Worm (Caenorhabditis elegans) whole organism, late embryonic: ENCODE data around the gene B0334.4.

Experiments used
- C08G9.2 ChIP-seq: sonication (generic microtip); optimal IDR thresholded peaks from 2 replicates; lab custom pipeline; 2016; ENCODE audit warnings: mild to moderate bottlenecking, missing genetic modification characterization, moderate library complexity, missing compliant biosample characterization
- K02D7.2 ChIP-seq: sonication (generic microtip); optimal IDR thresholded peaks from 2 replicates; lab custom pipeline; 2017; ENCODE audit warnings: mild to moderate bottlenecking, missing genetic modification characterization, missing compliant biosample characterization
- K09A11.1 ChIP-seq: sonication (generic microtip); optimal IDR thresholded peaks from 2 replicates; lab custom pipeline; 2017; ENCODE audit warnings: antibody characterized with exemption, mild to moderate bottlenecking, missing genetic modification characterization, missing compliant biosample characterization; ENCODE audit not compliant: insufficient read depth
- T23F11.4 ChIP-seq: fragments of 200-800 bp; sonication (Bioruptor generic); optimal IDR thresholded peaks from 2 replicates; lab custom pipeline; 2018; ENCODE audit warnings: mild to moderate bottlenecking, missing genetic modification characterization, missing compliant biosample characterization
- Y22D7AL.16 ChIP-seq: sonication (generic microtip); optimal IDR thresholded peaks from 2 replicates; lab custom pipeline; 2016; ENCODE audit warnings: missing genetic modification characterization, missing compliant biosample characterization
- ama-1 ChIP-seq: fragments of 150-350 bp; optimal IDR thresholded peaks from 2 replicates; lab custom pipeline; 2014
- ceh-14 ChIP-seq: sonication (generic microtip); optimal IDR thresholded peaks from 2 replicates; lab custom pipeline; 2016; ENCODE audit warnings: missing genotype, missing genetic modification characterization, missing compliant biosample characterization
- ceh-18 ChIP-seq: sonication (generic microtip); optimal IDR thresholded peaks from 2 replicates; lab custom pipeline; 2016; ENCODE audit warnings: missing genetic modification characterization, missing compliant biosample characterization
- ceh-19 ChIP-seq: fragments of 200-800 bp; sonication (Bioruptor generic); optimal IDR thresholded peaks from 2 replicates; lab custom pipeline; 2018; ENCODE audit warnings: mild to moderate bottlenecking, missing genetic modification characterization, missing compliant biosample characterization
- ceh-22 ChIP-seq: sonication (generic microtip); optimal IDR thresholded peaks from 2 replicates; lab custom pipeline; 2017; ENCODE audit warnings: missing biosample characterization, missing genetic modification characterization
- ceh-31 ChIP-seq: sonication (generic microtip); optimal IDR thresholded peaks from 2 replicates; lab custom pipeline; 2016; ENCODE audit warnings: missing genetic modification characterization, missing compliant biosample characterization
- ceh-45 ChIP-seq: fragments of 200-800 bp; sonication (Bioruptor generic); IDR thresholded peaks from 2 replicates; pipeline ENCODE4 v1.3.6; 2022; ENCODE audit warnings: missing genetic modification reagents, missing genetic modification characterization, missing compliant biosample characterization
- ceh-48 ChIP-seq: sonication (generic microtip); optimal IDR thresholded peaks from 2 replicates; lab custom pipeline; 2016; ENCODE audit warnings: missing genetic modification characterization, inconsistent platforms, missing compliant biosample characterization
- ceh-6 ChIP-seq: fragments of 200-800 bp; sonication (Bioruptor generic); optimal IDR thresholded peaks from 2 replicates; lab custom pipeline; 2018; ENCODE audit warnings: mild to moderate bottlenecking, missing genetic modification characterization, missing compliant biosample characterization
- che-1 ChIP-seq: sonication (generic microtip); optimal IDR thresholded peaks from 2 replicates; lab custom pipeline; 2016; ENCODE audit warnings: mild to moderate bottlenecking, missing genetic modification characterization, missing compliant biosample characterization
- elt-2 ChIP-seq: sonication (generic microtip); optimal IDR thresholded peaks from 2 replicates; lab custom pipeline; 2016; ENCODE audit warnings: missing genetic modification reagents, missing genetic modification characterization, missing compliant biosample characterization
- elt-4 ChIP-seq: sonication (generic microtip); optimal IDR thresholded peaks from 2 replicates; lab custom pipeline; 2016; ENCODE audit warnings: missing genetic modification characterization, missing compliant biosample characterization
- ets-4 ChIP-seq: sonication (generic microtip); optimal IDR thresholded peaks from 2 replicates; lab custom pipeline; 2016; ENCODE audit warnings: missing genetic modification characterization, missing compliant biosample characterization
- fkh-10 ChIP-seq: fragments of 150-350 bp; optimal IDR thresholded peaks from 2 replicates; lab custom pipeline; 2014; ENCODE audit warnings: missing biosample characterization, missing genetic modification reagents, missing genetic modification characterization
- fkh-6 ChIP-seq: sonication (generic microtip); optimal IDR thresholded peaks from 2 replicates; lab custom pipeline; 2016; ENCODE audit warnings: missing genetic modification characterization, missing compliant biosample characterization
- gmeb-2 ChIP-seq: sonication (generic microtip); optimal IDR thresholded peaks from 2 replicates; lab custom pipeline; 2016; ENCODE audit warnings: missing genetic modification characterization, inconsistent platforms, missing compliant biosample characterization
- hlh-15 ChIP-seq: sonication (generic microtip); optimal IDR thresholded peaks from 2 replicates; lab custom pipeline; 2016; ENCODE audit warnings: missing genetic modification characterization, missing compliant biosample characterization
- hlh-6 ChIP-seq: sonication (generic microtip); optimal IDR thresholded peaks from 2 replicates; lab custom pipeline; 2016; ENCODE audit warnings: missing genotype, missing genetic modification characterization, missing compliant biosample characterization
- hlh-8 ChIP-seq: sonication (generic microtip); optimal IDR thresholded peaks from 2 replicates; lab custom pipeline; 2016; ENCODE audit warnings: missing genotype, missing genetic modification characterization, missing compliant biosample characterization
- madf-2 ChIP-seq: sonication (generic microtip); optimal IDR thresholded peaks from 2 replicates; lab custom pipeline; 2017; ENCODE audit warnings: missing genetic modification characterization, missing compliant biosample characterization
- mec-3 ChIP-seq: sonication (generic microtip); optimal IDR thresholded peaks from 2 replicates; lab custom pipeline; 2016; ENCODE audit warnings: borderline replicate concordance, missing genetic modification characterization, missing compliant biosample characterization
- nfya-1 ChIP-seq: sonication (generic microtip); optimal IDR thresholded peaks from 2 replicates; lab custom pipeline; 2017; ENCODE audit warnings: missing genetic modification characterization, mild to moderate bottlenecking, missing compliant biosample characterization, antibody characterized with exemption, moderate library complexity
- pag-3 ChIP-seq: sonication (generic microtip); optimal IDR thresholded peaks from 2 replicates; lab custom pipeline; 2016; ENCODE audit warnings: missing compliant biosample characterization, missing genetic modification characterization, borderline replicate concordance
- pax-1 ChIP-seq: fragments of 150-350 bp; optimal IDR thresholded peaks from 2 replicates; lab custom pipeline; 2014; ENCODE audit warnings: missing biosample characterization, missing genetic modification characterization
- pha-4 ChIP-seq: fragments of 150-350 bp; optimal IDR thresholded peaks from 2 replicates; lab custom pipeline; 2018; ENCODE audit warnings: missing biosample characterization, missing genetic modification reagents, missing genetic modification characterization
- pqm-1 ChIP-seq: sonication (generic microtip); optimal IDR thresholded peaks from 2 replicates; lab custom pipeline; 2016; ENCODE audit warnings: missing genetic modification characterization, missing compliant biosample characterization
- pros-1 ChIP-seq: fragments of 150-350 bp; optimal IDR thresholded peaks from 2 replicates; lab custom pipeline; 2014; ENCODE audit warnings: missing biosample characterization, missing genetic modification reagents, missing genetic modification characterization
- rnt-1 ChIP-seq: sonication (generic microtip); optimal IDR thresholded peaks from 2 replicates; lab custom pipeline; 2016; ENCODE audit warnings: missing genetic modification characterization, missing compliant biosample characterization
- sdc-2 ChIP-seq: sonication (generic microtip); optimal IDR thresholded peaks from 2 replicates; lab custom pipeline; 2016; ENCODE audit warnings: missing genotype, missing genetic modification characterization, missing compliant biosample characterization
- sox-2 ChIP-seq: fragments of 200-800 bp; sonication (Bioruptor generic); IDR thresholded peaks from 2 replicates; pipeline ENCODE4 v1.3.6; 2022; ENCODE audit warnings: missing genetic modification reagents, missing genetic modification characterization, missing compliant biosample characterization
- sox-4 ChIP-seq: sonication (generic microtip); optimal IDR thresholded peaks from 2 replicates; lab custom pipeline; 2017; ENCODE audit warnings: mild to moderate bottlenecking, missing genetic modification characterization, inconsistent platforms, missing compliant biosample characterization
- syd-9 ChIP-seq: sonication (generic microtip); optimal IDR thresholded peaks from 2 replicates; lab custom pipeline; 2016; ENCODE audit warnings: mild to moderate bottlenecking, missing genetic modification characterization, moderate library complexity, missing compliant biosample characterization
- tbx-2 ChIP-seq: sonication (generic microtip); optimal IDR thresholded peaks from 2 replicates; lab custom pipeline; 2016; ENCODE audit warnings: missing genetic modification characterization, missing compliant biosample characterization
- tbx-7 ChIP-seq: sonication (generic microtip); optimal IDR thresholded peaks from 2 replicates; lab custom pipeline; 2016; ENCODE audit warnings: missing genotype, missing genetic modification characterization, missing compliant biosample characterization
- ttx-3 ChIP-seq: sonication (generic microtip); optimal IDR thresholded peaks from 2 replicates; lab custom pipeline; 2016; ENCODE audit warnings: missing genetic modification reagents, missing genetic modification characterization, missing compliant biosample characterization
- unc-3 ChIP-seq, 2 experiments: fragments of 200-800 bp in 1 of 2; sonication (Bioruptor generic) in 1 of 2; sonication (generic microtip) in 1 of 2; conservative IDR thresholded peaks in 1 of 2; optimal IDR thresholded peaks in 1 of 2; 2 replicates each; pipeline versions ENCODE4 v1.3.6 to Lab custom; 2016 to 2022; ENCODE audit warnings: missing compliant biosample characterization in 2 of 2, missing genetic modification characterization in 2 of 2, missing genetic modification reagents in 1 of 2
- unc-55 ChIP-seq: sonication (generic microtip); optimal IDR thresholded peaks from 2 replicates; lab custom pipeline; 2017; ENCODE audit warnings: missing biosample characterization, missing genetic modification reagents, missing genetic modification characterization
- unc-86 ChIP-seq: sonication (generic microtip); optimal IDR thresholded peaks from 2 replicates; lab custom pipeline; 2016; ENCODE audit warnings: missing genetic modification characterization, missing compliant biosample characterization
- zip-5 ChIP-seq: sonication (generic microtip); optimal IDR thresholded peaks from 2 replicates; lab custom pipeline; 2016; ENCODE audit warnings: missing genetic modification characterization, missing compliant biosample characterization

Gene B0334.4

DNA sequence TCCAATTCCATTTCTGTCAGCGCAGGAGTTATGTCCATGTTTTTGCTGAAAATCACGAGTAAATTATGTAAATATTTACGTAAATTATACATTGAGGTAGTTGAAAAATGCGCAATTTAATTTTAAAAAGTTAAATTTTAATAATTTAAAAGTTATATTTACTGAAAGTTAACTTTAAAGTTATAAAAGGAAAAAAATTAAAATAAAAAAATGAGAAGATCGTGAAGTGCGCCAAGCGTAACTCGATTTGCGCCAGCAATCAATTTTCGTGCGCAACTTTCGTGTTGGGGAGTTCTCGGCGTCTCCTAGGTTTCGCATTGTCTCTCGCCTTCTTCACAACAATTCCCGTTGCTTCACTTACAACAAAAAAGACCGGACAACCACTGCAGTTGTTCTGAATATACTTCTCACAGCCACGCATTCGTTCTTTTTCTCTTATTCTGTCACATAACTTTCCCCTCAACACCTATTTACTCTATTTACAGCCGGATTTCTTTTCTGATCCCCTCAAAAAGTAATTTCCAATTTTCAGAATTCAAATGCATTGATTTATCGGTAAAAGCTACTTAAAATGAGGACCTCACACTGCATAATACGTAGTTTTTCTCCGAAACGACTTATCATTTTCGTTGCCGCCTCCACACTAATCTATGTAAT, 21.8 kb upstream of the B0334.4 start, which contains the start of the genes metl-1 and W02B12.11 (continued):
- peak; percentile 19 for TF ChIP-seq ceh-18
- TF ChIP-seq hlh-8, result peak; percentile 7
- peak; percentile 63 for TF ChIP-seq madf-2 (tag; lab: Kevin White, UChicago)
- peak; percentile 62 for TF ChIP-seq nfya-1 (tag; lab: Kevin White, UChicago)

DNA sequence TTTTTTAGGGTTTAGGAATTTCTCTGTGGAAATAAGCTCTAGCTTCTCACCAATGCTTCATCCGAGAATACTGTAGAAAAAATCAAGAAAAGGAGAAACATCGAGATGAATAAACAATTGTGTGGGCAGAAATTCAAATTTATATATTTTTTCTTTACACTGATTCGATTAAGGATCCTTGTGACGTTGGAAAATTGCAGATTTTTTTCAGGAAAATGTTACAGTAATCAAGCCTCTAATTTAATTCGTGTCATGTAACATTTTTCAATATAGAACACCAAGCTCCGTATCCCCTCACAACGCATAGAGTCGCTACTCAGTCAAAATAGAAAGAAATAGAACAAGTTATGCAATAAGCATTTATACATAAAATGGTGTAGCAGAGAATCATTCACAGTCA, 19.1 kb upstream of the B0334.4 start, which contains the start of gene W02B12.16:
W02B12.16 (minus strand) TSS at position 101 of the 400 bp plus-strand sequence.
- TF ChIP-seq pha-4 (tag; lab: Kevin White, UChicago), result no peak

DNA sequence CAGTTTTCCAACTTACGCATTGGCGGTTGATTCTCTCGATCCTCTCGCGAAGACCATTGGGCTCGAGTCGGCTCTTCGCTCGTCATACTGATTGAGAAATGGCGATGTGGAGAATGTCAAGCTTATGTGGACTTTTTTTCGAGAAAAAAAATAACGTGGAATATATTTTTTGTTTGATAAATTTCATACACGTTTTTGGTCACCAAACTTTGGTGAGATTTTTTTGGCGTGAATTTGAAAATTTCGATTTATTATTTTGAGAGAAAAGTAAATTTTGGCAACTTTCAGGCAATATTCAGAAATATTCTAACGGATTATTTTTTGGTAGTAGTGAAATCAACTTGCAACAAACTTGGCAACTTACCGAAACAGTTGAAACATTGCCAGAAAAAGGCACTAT, 16.4 kb upstream of the B0334.4 start, which contains the start of gene W02B12.12:
W02B12.12 (minus strand) TSS at position 101 of the 400 bp plus-strand sequence.
- no peak for TF ChIP-seq fkh-6

DNA sequence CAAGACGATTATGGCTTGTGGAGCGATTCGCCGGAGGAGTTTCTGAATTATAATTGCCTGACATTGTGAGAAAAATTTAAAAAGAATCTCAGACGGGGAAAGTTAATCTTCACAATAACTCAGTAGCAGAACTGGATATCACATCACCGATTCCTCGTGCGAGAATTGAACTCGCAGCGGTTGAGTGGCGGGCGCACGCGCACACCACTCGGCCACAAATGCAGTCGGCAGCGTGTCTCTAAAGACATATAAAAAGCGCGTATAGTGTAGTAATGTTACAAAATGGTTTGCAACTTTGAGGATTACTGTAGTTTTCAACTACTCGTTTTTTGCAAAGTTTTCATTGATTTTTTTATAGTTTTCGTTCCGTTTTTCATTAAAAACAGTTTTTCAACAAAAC, 10.9 kb upstream of the B0334.4 start:
- TF ChIP-seq ttx-3 (tag; lab: Kevin White, UChicago) (peak; percentile 96), hlh-15 (tag; lab: Kevin White, UChicago) (peak; percentile 96), rnt-1 (tag; lab: Kevin White, UChicago) (peak; percentile 37), sox-2 (GFP tag; lab: Robert Waterston, UW) (peak; percentile 87), pax-1 (tag; lab: Kevin White, UChicago) (no peak), nfya-1 (tag; lab: Kevin White, UChicago) (peak; percentile 81), K09A11.1 (tag; lab: Kevin White, UChicago) (peak; percentile 84), K02D7.2 (peak; percentile 96), sox-4 (tag; lab: Kevin White, UChicago) (peak; percentile 97), pag-3 (tag; lab: Kevin White, UChicago) (peak; percentile 80), ceh-19 (GFP tag; lab: Kevin White, UChicago) (peak; percentile 96), unc-55 (GFP tag; lab: Kevin White, UChicago) (no peak), tbx-7 (tag; lab: Kevin White, UChicago) (peak; percentile 35), fkh-10 (GFP tag; lab: Kevin White, UChicago) (no peak), Y22D7AL.16 (tag; lab: Kevin White, UChicago) (peak; percentile 98), syd-9 (tag; lab: Kevin White, UChicago) (peak; percentile 97), che-1 (tag; lab: Kevin White, UChicago) (peak; percentile 96), ceh-22 (peak; percentile 26), ceh-6 (peak; percentile 96), elt-4 (tag; lab: Kevin White, UChicago) (peak; percentile 53), gmeb-2 (peak; percentile 97), ama-1 (lab: Kevin White, UChicago) (no peak), unc-86 (tag; lab: Kevin White, UChicago) (peak; percentile 93), pros-1 (tag; lab: Kevin White, UChicago) (no peak), ceh-48 (tag; lab: Kevin White, UChicago) (peak; percentile 94), unc-3 (GFP tag; conservative IDR thresholded peaks at IDR 0.05; lab: Robert Waterston, UW) (peak; percentile 91), unc-3 (tag; optimal IDR thresholded peaks at IDR 0.05; lab: Kevin White, UChicago) (peak; percentile 92), C08G9.2 (tag; lab: Kevin White, UChicago) (peak; percentile 85), fkh-6 (peak; percentile 96), ets-4 (peak; percentile 56), pqm-1 (tag; lab: Kevin White, UChicago) (peak; percentile 83), ceh-18 (peak; percentile 91), pha-4 (tag; lab: Kevin White, UChicago) (no peak), elt-2 (tag; lab: Kevin White, UChicago) (peak; percentile 98), zip-5 (peak; percentile 84), ceh-31 (peak; percentile 85), ceh-45 (GFP tag; lab: Robert Waterston, UW) (peak; percentile 95), hlh-6 (tag; lab: Kevin White, UChicago) (peak; percentile 96), hlh-8 (peak; percentile 88), mec-3 (tag; lab: Kevin White, UChicago) (peak; percentile 87), ceh-14 (tag; lab: Kevin White, UChicago) (peak; percentile 94), T23F11.4 (GFP tag; lab: Kevin White, UChicago) (peak; percentile 94), tbx-2 (tag; lab: Kevin White, UChicago) (peak; percentile 95), sdc-2 (tag; lab: Kevin White, UChicago) (peak; percentile 86)
